Worm (Caenorhabditis elegans) whole organism, L4/young adult: ENCODE measurements around the gene cal-4.

Experiments
- W03F9.2 ChIP-seq: fragments of 150-350 bp; optimal IDR thresholded peaks from 2 replicates; lab custom pipeline; 2014; ENCODE audit warnings: missing biosample characterization, missing genetic modification characterization
- dao-5 ChIP-seq: sonication (generic microtip); optimal IDR thresholded peaks from 2 replicates; lab custom pipeline; 2016; ENCODE audit warnings: missing genotype, missing genetic modification characterization, moderate library complexity, missing compliant biosample characterization
- him-1 ChIP-seq: sonication (generic microtip); optimal IDR thresholded peaks from 2 replicates; lab custom pipeline; 2016; ENCODE audit warnings: missing genotype, missing genetic modification reagents, missing genetic modification characterization, missing compliant biosample characterization

ce11 chrIV:10545038-10545437 lies 23.8 kb downstream of the cal-4 start, which contains the start of gene T07G12.5:
- TF ChIP-seq him-1 (tag; lab: Kevin White, UChicago) (no peak), dao-5 (tag; lab: Kevin White, UChicago) (no peak), W03F9.2 (tag; lab: Kevin White, UChicago) (no peak)
